Worm (Caenorhabditis elegans) whole organism, late embryonic: Measurements from ENCODE around the gene acr-12.

Experiments
- K02D7.2 ChIP-seq: sonication (generic microtip); optimal IDR thresholded peaks from 2 replicates; lab custom pipeline; 2017; ENCODE audit warnings: mild to moderate bottlenecking, missing genetic modification characterization, missing compliant biosample characterization
- ahr-1 ChIP-seq: sonication (generic microtip); optimal IDR thresholded peaks from 2 replicates; lab custom pipeline; 2016; ENCODE audit warnings: missing genetic modification characterization, missing compliant biosample characterization
- dve-1 ChIP-seq: sonication (generic microtip); optimal IDR thresholded peaks from 2 replicates; lab custom pipeline; 2017; ENCODE audit warnings: antibody characterized with exemption, mild to moderate bottlenecking, missing genetic modification characterization, missing compliant biosample characterization
- hlh-30 ChIP-seq: sonication (generic microtip); optimal IDR thresholded peaks from 2 replicates; lab custom pipeline; 2017; ENCODE audit warnings: antibody characterized with exemption, missing genetic modification characterization, missing compliant biosample characterization; ENCODE audit not compliant: insufficient read depth
- nfya-1 ChIP-seq: sonication (generic microtip); optimal IDR thresholded peaks from 2 replicates; lab custom pipeline; 2017; ENCODE audit warnings: missing genetic modification characterization, mild to moderate bottlenecking, missing compliant biosample characterization, antibody characterized with exemption, moderate library complexity
- pax-1 ChIP-seq: fragments of 150-350 bp; optimal IDR thresholded peaks from 2 replicates; lab custom pipeline; 2014; ENCODE audit warnings: missing biosample characterization, missing genetic modification characterization
- pqm-1 ChIP-seq: sonication (generic microtip); optimal IDR thresholded peaks from 2 replicates; lab custom pipeline; 2016; ENCODE audit warnings: missing genetic modification characterization, missing compliant biosample characterization

ce11 chrX:13578483-13578882 is 45.8 kb downstream of the acr-12 start, which contains the start of gene F54B11.11:
- TF ChIP-seq hlh-30 (tag; lab: Kevin White, UChicago) (no peak), dve-1 (tag; lab: Kevin White, UChicago) (no peak), pqm-1 (tag; lab: Kevin White, UChicago) (no peak), ahr-1 (tag; lab: Kevin White, UChicago) (no peak), pax-1 (no peak), K02D7.2 (tag; lab: Kevin White, UChicago) (no peak), nfya-1 (tag; lab: Kevin White, UChicago) (no peak)
